Worm (Caenorhabditis elegans): Measurements from ENCODE around the gene srh-194.

srh-194 gene

ce11 chrV:4250047-4250446, 43.3 kb downstream of the srh-194 start, which contains the start of gene srt-13:
Gene srt-13 (minus strand): TSS chrV:4250147.
- no peak for TF ChIP-seq dao-5 (tag; optimal IDR thresholded peaks at IDR 0.05)
- no peak for TF ChIP-seq him-1 (tag; optimal IDR thresholded peaks at IDR 0.05)
- no peak for TF ChIP-seq W03F9.2 (tag; optimal IDR thresholded peaks at IDR 0.05)

ce11 chrV:4248359-4248758, 45.0 kb downstream of the srh-194 start:
- TF ChIP-seq W03F9.2 (tag; optimal IDR thresholded peaks at IDR 0.05), result no peak
- TF ChIP-seq him-1 (tag; optimal IDR thresholded peaks at IDR 0.05), result no peak
- no peak for TF ChIP-seq dao-5 (tag; optimal IDR thresholded peaks at IDR 0.05)

ce11 chrV:4242431-4242830, 50.9 kb downstream of the srh-194 start, which contains the start of gene srt-12:
Gene srt-12 (minus strand): TSS chrV:4242531.
- no peak for TF ChIP-seq W03F9.2 (tag; optimal IDR thresholded peaks at IDR 0.05)
- TF ChIP-seq dao-5 (tag; optimal IDR thresholded peaks at IDR 0.05), result no peak
- no peak for TF ChIP-seq him-1 (tag; optimal IDR thresholded peaks at IDR 0.05)

All from whole organism, L4/young adult.